Fruit fly (Drosophila melanogaster) whole organism, embryonic: ENCODE results near the gene tws.
A peak's percentile ranks its signal among the peaks of the same experiment; 100 is the strongest.

Source experiments
- CG1024 ChIP-seq: fragments of 200-800 bp; sonication (Bioruptor generic); IDR thresholded peaks from 2 replicates; pipeline ENCODE4 v1.3.6; 2022; ENCODE audit warnings: missing biosample characterization, missing genetic modification characterization
- CG12236 ChIP-seq: fragments of 200-800 bp; sonication (Bioruptor generic); optimal IDR thresholded peaks from 2 replicates; lab custom pipeline; 2016; ENCODE audit warnings: missing biosample characterization, missing genetic modification characterization
- CG1792 ChIP-seq: fragments of 200-800 bp; sonication (Bioruptor generic); optimal IDR thresholded peaks from 2 replicates; lab custom pipeline; 2016; ENCODE audit warnings: missing biosample characterization, missing genetic modification characterization
- CG18011 ChIP-seq: fragments of 200-800 bp; sonication (Bioruptor generic); optimal IDR thresholded peaks from 2 replicates; lab custom pipeline; 2017; ENCODE audit warnings: missing biosample characterization, missing genetic modification characterization, mild to moderate bottlenecking, moderate library complexity, missing genotype
- CG2875 ChIP-seq: fragments of 200-800 bp; sonication (Bioruptor generic); optimal IDR thresholded peaks from 2 replicates; lab custom pipeline; 2017; ENCODE audit warnings: missing biosample characterization, mild to moderate bottlenecking, missing genetic modification characterization, missing genetic modification reagents
- CG2889 ChIP-seq: fragments of 200-800 bp; sonication (Bioruptor generic); IDR thresholded peaks from 3 replicates; pipeline ENCODE4 v1.3.6; 2022; ENCODE audit warnings: missing biosample characterization, missing genetic modification characterization
- CG30020 ChIP-seq: fragments of 200-800 bp; optimal IDR thresholded peaks from 2 replicates; lab custom pipeline; 2019; ENCODE audit warnings: missing biosample characterization, mild to moderate bottlenecking, missing genetic modification characterization, moderate library complexity
- CG3281 ChIP-seq: fragments of 200-800 bp; sonication (Bioruptor generic); optimal IDR thresholded peaks from 3 replicates; lab custom pipeline; 2017; ENCODE audit warnings: missing biosample characterization, mild to moderate bottlenecking, missing genetic modification characterization
- CG33557 ChIP-seq: fragments of 200-800 bp; sonication (Bioruptor generic); optimal IDR thresholded peaks from 2 replicates; lab custom pipeline; 2019; ENCODE audit warnings: missing biosample characterization, mild to moderate bottlenecking, missing genetic modification characterization, moderate library complexity
- CG34376 ChIP-seq: fragments of 200-800 bp; sonication (Bioruptor generic); optimal IDR thresholded peaks from 2 replicates; lab custom pipeline; 2018; ENCODE audit warnings: missing biosample characterization, mild to moderate bottlenecking, missing genetic modification characterization
- CG3847 ChIP-seq: fragments of 200-800 bp; sonication (Bioruptor generic); IDR thresholded peaks from 2 replicates; pipeline ENCODE4 v1.3.6; 2022; ENCODE audit warnings: missing biosample characterization, missing genetic modification characterization
- CG4360 ChIP-seq: fragments of 200-800 bp; sonication (Bioruptor generic); IDR thresholded peaks from 2 replicates; pipeline ENCODE4 v1.3.6; 2022; ENCODE audit warnings: missing biosample characterization, missing genetic modification characterization
- CG4820 ChIP-seq: fragments of 200-800 bp; sonication (Bioruptor generic); optimal IDR thresholded peaks from 3 replicates; lab custom pipeline; 2016; ENCODE audit warnings: missing biosample characterization, missing genetic modification characterization
- CG6254 ChIP-seq: fragments of 200-800 bp; sonication (Bioruptor generic); optimal IDR thresholded peaks from 3 replicates; lab custom pipeline; 2017; ENCODE audit warnings: mild to moderate bottlenecking, missing biosample characterization, missing genetic modification reagents, missing genetic modification characterization
- CG6765 ChIP-seq: fragments of 200-800 bp; sonication (Bioruptor generic); optimal IDR thresholded peaks from 3 replicates; lab custom pipeline; 2017; ENCODE audit warnings: missing biosample characterization, mild to moderate bottlenecking, missing genetic modification characterization
- CG7786 ChIP-seq: fragments of 200-800 bp; sonication (Bioruptor generic); optimal IDR thresholded peaks from 2 replicates; lab custom pipeline; 2016; ENCODE audit warnings: missing biosample characterization, missing genetic modification characterization
- CG9727 ChIP-seq: fragments of 200-800 bp; sonication (Bioruptor generic); optimal IDR thresholded peaks from 3 replicates; lab custom pipeline; 2017; ENCODE audit warnings: missing biosample characterization, mild to moderate bottlenecking, missing genetic modification characterization
- D ChIP-seq, 2 experiments: fragments of 200-800 bp in 1 of 2; fragments of >200 bp in 1 of 2; sonication (Bioruptor generic) in 1 of 2; optimal IDR thresholded peaks; 2 replicates in 1 of 2; 3 replicates in 1 of 2; lab custom pipeline; 2017; ENCODE audit warnings: mild to moderate bottlenecking in 1 of 2, missing biosample characterization in 1 of 2, missing genetic modification characterization in 1 of 2, missing genetic modification reagents in 1 of 2
- H2.0 ChIP-seq: fragments of 200-800 bp; sonication (Bioruptor generic); IDR thresholded peaks from 2 replicates; pipeline ENCODE4 v1.3.6; 2022; ENCODE audit warnings: missing biosample characterization, missing genetic modification characterization
- HLH3B ChIP-seq: fragments of 200-800 bp; sonication (Bioruptor generic); IDR thresholded peaks from 2 replicates; pipeline ENCODE4 v1.3.6; 2022; ENCODE audit warnings: missing biosample characterization, missing genetic modification characterization
- HLH54F ChIP-seq: fragments of 200-800 bp; sonication (Bioruptor generic); optimal IDR thresholded peaks from 3 replicates; lab custom pipeline; 2016; ENCODE audit warnings: missing biosample characterization, missing genetic modification characterization
- Hr78 ChIP-seq, 2 experiments: fragments of 200-800 bp in 1 of 2; fragments of >200 bp in 1 of 2; sonication (Bioruptor generic) in 1 of 2; optimal IDR thresholded peaks; 2 replicates each; lab custom pipeline; 2017 to 2019; ENCODE audit warnings: missing biosample characterization in 2 of 2, missing genetic modification characterization in 2 of 2, mild to moderate bottlenecking in 1 of 2, moderate library complexity in 1 of 2
- Optix ChIP-seq: fragments of 200-800 bp; sonication (Bioruptor generic); IDR thresholded peaks from 3 replicates; pipeline ENCODE4 v1.3.6; 2022; ENCODE audit warnings: missing biosample characterization, missing genetic modification characterization
- Pdp1 ChIP-seq, 2 experiments: fragments of 200-800 bp; sonication (Bioruptor generic); optimal IDR thresholded peaks; 3 replicates each; lab custom pipeline; 2016; ENCODE audit warnings: missing biosample characterization in 2 of 2, missing genetic modification characterization in 2 of 2, mild to moderate bottlenecking in 1 of 2, moderate library complexity in 1 of 2
- Side ChIP-seq: fragments of 200-800 bp; sonication (Bioruptor generic); optimal IDR thresholded peaks from 2 replicates; lab custom pipeline; 2016; ENCODE audit warnings: missing biosample characterization, missing genetic modification characterization
- Sry-β ChIP-seq: fragments of 200-800 bp; sonication (Bioruptor generic); optimal IDR thresholded peaks from 2 replicates; lab custom pipeline; 2018; ENCODE audit warnings: missing biosample characterization, mild to moderate bottlenecking, missing genetic modification characterization, moderate library complexity
- TFAM ChIP-seq: fragments of 200-800 bp; sonication (Bioruptor generic); optimal IDR thresholded peaks from 2 replicates; lab custom pipeline; 2017; ENCODE audit warnings: missing biosample characterization, missing genetic modification characterization, inconsistent platforms
- Trl ChIP-seq, 3 experiments: fragments of >200 bp in 2 of 3; fragments of 200-800 bp in 1 of 3; sonication (Bioruptor generic) in 1 of 3; optimal IDR thresholded peaks; 2 replicates in 1 of 3; 3 replicates in 2 of 3; lab custom pipeline; 2016 to 2017; ENCODE audit warnings: missing biosample characterization in 1 of 3, missing genetic modification characterization in 1 of 3
- Xrp1 ChIP-seq: fragments of 200-800 bp; sonication (Bioruptor generic); IDR thresholded peaks from 2 replicates; pipeline ENCODE4 v1.3.6; 2022; ENCODE audit warnings: missing biosample characterization, missing genetic modification characterization
- amos ChIP-seq: fragments of 200-800 bp; sonication (Bioruptor generic); IDR thresholded peaks from 2 replicates; pipeline ENCODE4 v1.3.6; 2022; ENCODE audit warnings: missing biosample characterization, missing genetic modification characterization; ENCODE audit not compliant: partially characterized antibody
- ase ChIP-seq: fragments of 200-800 bp; sonication (Bioruptor generic); IDR thresholded peaks from 3 replicates; pipeline ENCODE4 v1.3.6; 2022; ENCODE audit warnings: missing biosample characterization, missing genetic modification characterization
- bab2 ChIP-seq: fragments of 200-800 bp; sonication (Bioruptor generic); optimal IDR thresholded peaks from 2 replicates; lab custom pipeline; 2016; ENCODE audit warnings: missing biosample characterization, missing genetic modification characterization
- cas ChIP-seq: fragments of 200-800 bp; sonication (Bioruptor generic); IDR thresholded peaks from 2 replicates; pipeline ENCODE4 v1.3.6; 2022; ENCODE audit warnings: missing biosample characterization, missing genetic modification characterization
- ci ChIP-seq: fragments of 200-800 bp; sonication (Bioruptor generic); IDR thresholded peaks from 3 replicates; pipeline ENCODE4 v1.3.6; 2022; ENCODE audit warnings: missing biosample characterization, missing genetic modification characterization
- cwo ChIP-seq: fragments of 200-800 bp; sonication (Bioruptor generic); optimal IDR thresholded peaks from 3 replicates; lab custom pipeline; 2017; ENCODE audit warnings: missing biosample characterization, missing genetic modification characterization, mild to moderate bottlenecking, moderate library complexity, missing genetic modification reagents
- en ChIP-seq: fragments of 200-800 bp; sonication (Bioruptor generic); optimal IDR thresholded peaks from 2 replicates; lab custom pipeline; 2016; ENCODE audit warnings: missing biosample characterization, missing genetic modification characterization
- gem ChIP-seq: fragments of 200-800 bp; sonication (Bioruptor generic); optimal IDR thresholded peaks from 2 replicates; lab custom pipeline; 2019; ENCODE audit warnings: missing biosample characterization, mild to moderate bottlenecking, missing genetic modification characterization, moderate library complexity
- gfzf ChIP-seq: fragments of 200-800 bp; sonication (Bioruptor generic); optimal IDR thresholded peaks from 2 replicates; lab custom pipeline; 2016; ENCODE audit warnings: missing biosample characterization, mild to moderate bottlenecking, missing genetic modification characterization, moderate library complexity
- lab ChIP-seq: fragments of 200-800 bp; sonication (Bioruptor generic); optimal IDR thresholded peaks from 3 replicates; lab custom pipeline; 2017; ENCODE audit warnings: missing biosample characterization, missing genetic modification characterization, mild to moderate bottlenecking, moderate library complexity, missing genetic modification reagents
- nau ChIP-seq: fragments of 200-800 bp; sonication (Bioruptor generic); optimal IDR thresholded peaks from 3 replicates; lab custom pipeline; 2017; ENCODE audit warnings: missing biosample characterization, mild to moderate bottlenecking, missing genetic modification characterization, missing genetic modification reagents
- pfk ChIP-seq: fragments of 200-800 bp; sonication (Bioruptor generic); optimal IDR thresholded peaks from 2 replicates; lab custom pipeline; 2018; ENCODE audit warnings: missing biosample characterization, mild to moderate bottlenecking, missing genetic modification characterization, moderate library complexity
- shn ChIP-seq: fragments of 200-800 bp; sonication (Bioruptor generic); optimal IDR thresholded peaks from 3 replicates; lab custom pipeline; 2016; ENCODE audit warnings: missing biosample characterization, missing genetic modification characterization
- slou ChIP-seq: fragments of 200-800 bp; sonication (Bioruptor generic); optimal IDR thresholded peaks from 3 replicates; lab custom pipeline; 2016; ENCODE audit warnings: missing biosample characterization, missing genetic modification characterization
- tll ChIP-seq, 2 experiments: fragments of 200-800 bp in 1 of 2; fragments of >200 bp in 1 of 2; sonication (Bioruptor generic) in 1 of 2; optimal IDR thresholded peaks; 2 replicates each; lab custom pipeline; 2017 to 2019; ENCODE audit warnings: missing biosample characterization in 2 of 2, missing genetic modification characterization in 2 of 2, mild to moderate bottlenecking in 1 of 2, moderate library complexity in 1 of 2

tws gene

dm6 chr3R:10095765-10096164 lies 43.8 kb downstream of the tws start:
- no peak for TF ChIP-seq en
- TF ChIP-seq CG9727 (GFP tag; lab: Kevin White, UChicago), result no peak
- TF ChIP-seq CG4820 (GFP tag; lab: Kevin White, UChicago), result no peak
- no peak for TF ChIP-seq HLH3B
- TF ChIP-seq Sry-β (GFP tag; lab: Kevin White, UChicago), result no peak
- TF ChIP-seq cas (GFP tag; lab: Robert Waterston, UW), result no peak
- TF ChIP-seq pfk (GFP tag; lab: Kevin White, UChicago), result no peak
- TF ChIP-seq gfzf (GFP tag; lab: Kevin White, UChicago), result no peak
- no peak for TF ChIP-seq HLH54F
- TF ChIP-seq Xrp1 (GFP tag; lab: Robert Waterston, UW), result no peak
- TF ChIP-seq slou (GFP tag; lab: Kevin White, UChicago), result no peak
- TF ChIP-seq amos, result no peak
- no peak for TF ChIP-seq CG18011 (GFP tag; lab: Kevin White, UChicago)
- TF ChIP-seq CG12236 (GFP tag; lab: Kevin White, UChicago), result no peak
- no peak for TF ChIP-seq gem (tag; lab: Kevin White, UChicago)
- no peak for TF ChIP-seq D (optimal IDR thresholded peaks at IDR 0.05; lab: Kevin White, UChicago)
- no peak for TF ChIP-seq D (GFP tag; optimal IDR thresholded peaks at IDR 0.05; lab: Kevin White, UChicago)
- no peak for TF ChIP-seq CG6765 (GFP tag; lab: Kevin White, UChicago)
- TF ChIP-seq Pdp1 (GFP tag; optimal IDR thresholded peaks at IDR 0.05; lab: Kevin White, UChicago), result peak in 1 of 2 experiments; percentile 19
- TF ChIP-seq CG4360 (GFP tag; lab: Robert Waterston, UW), result no peak
- no peak for TF ChIP-seq CG33557 (GFP tag; lab: Kevin White, UChicago)
- TF ChIP-seq CG3281, result peak; percentile 0
- TF ChIP-seq Optix (GFP tag; lab: Robert Waterston, UW), result no peak
- TF ChIP-seq H2.0 (GFP tag; lab: Robert Waterston, UW), result no peak
- no peak for TF ChIP-seq CG6254
- no peak for TF ChIP-seq tll (GFP tag; optimal IDR thresholded peaks at IDR 0.05; lab: Kevin White, UChicago)
- peak; percentile 24 for TF ChIP-seq CG34376
- TF ChIP-seq CG1024, result no peak
- TF ChIP-seq Hr78 (GFP tag; optimal IDR thresholded peaks at IDR 0.05; lab: Kevin White, UChicago), result no peak
- peak; percentile 14 for TF ChIP-seq lab (GFP tag; lab: Kevin White, UChicago)
- no peak for TF ChIP-seq CG2889 (GFP tag; lab: Robert Waterston, UW)
- no peak for TF ChIP-seq CG7786 (GFP tag; lab: Kevin White, UChicago)
- 0 out of 3 replicates have a peak, but pooled peaks have one; percentile 24 for TF ChIP-seq ci (GFP tag; lab: Robert Waterston, UW)
- no peak for TF ChIP-seq CG2875 (GFP tag; lab: Kevin White, UChicago)
- no peak for TF ChIP-seq CG30020
- TF ChIP-seq CG1792 (GFP tag; lab: Kevin White, UChicago), result no peak
- no peak for TF ChIP-seq shn (GFP tag; lab: Kevin White, UChicago)
- TF ChIP-seq cwo (GFP tag; lab: Kevin White, UChicago), result peak; percentile 54
- no peak for TF ChIP-seq TFAM (GFP tag; lab: Kevin White, UChicago)
- no peak for TF ChIP-seq nau (GFP tag; lab: Kevin White, UChicago)
- no peak for TF ChIP-seq ase (GFP tag; lab: Robert Waterston, UW)
- TF ChIP-seq Side, result no peak
- no peak for TF ChIP-seq bab2
- TF ChIP-seq CG3847, result no peak
- no peak for TF ChIP-seq Trl (optimal IDR thresholded peaks at IDR 0.05; lab: Kevin White, UChicago)
- no peak for TF ChIP-seq Trl (GFP tag; optimal IDR thresholded peaks at IDR 0.05; lab: Kevin White, UChicago)
